Worm (Caenorhabditis elegans): Measurements from ENCODE around the gene fbxb-14.
"Not testable (repeated sequence)": the region's sequence is repeated elsewhere in the genome, so short reads cannot be mapped to it uniquely, and the experiment has no call there.

Gene fbxb-14

ce11 chrII:624443-624842 lies 41.9 kb upstream of the fbxb-14 start, which contains the start of gene T04B8.5:
Gene T04B8.5 (minus strand): TSS chrII:624543.
- no peak for TF ChIP-seq ceh-30 (tag; optimal IDR thresholded peaks at IDR 0.05)
- TF ChIP-seq lim-6 (tag; optimal IDR thresholded peaks at IDR 0.05) = no peak
- TF ChIP-seq pax-1 (tag; optimal IDR thresholded peaks at IDR 0.05) = no peak
- no peak for TF ChIP-seq lin-11 (tag; optimal IDR thresholded peaks at IDR 0.05)
- no peak for TF ChIP-seq Y22D7AL.16 (tag; optimal IDR thresholded peaks at IDR 0.05)
- no peak for TF ChIP-seq ztf-16 (tag; optimal IDR thresholded peaks at IDR 0.05)

ce11 chrII:622478-622877 lies 39.9 kb upstream of the fbxb-14 start:
- TF ChIP-seq ceh-34 (tag; optimal IDR thresholded peaks at IDR 0.05) = peak; percentile 53
- no peak for TF ChIP-seq odd-2 (tag; optimal IDR thresholded peaks at IDR 0.05)
- no peak for TF ChIP-seq pha-2 (tag; optimal IDR thresholded peaks at IDR 0.05)
- peak; percentile 26 for TF ChIP-seq unc-55 (GFP tag; optimal IDR thresholded peaks at IDR 0.05)
- no peak for TF ChIP-seq elt-4 (tag; optimal IDR thresholded peaks at IDR 0.05)
- no peak for TF ChIP-seq ceh-45 (GFP tag; IDR thresholded peaks at IDR 0.05)
- TF ChIP-seq hlh-8 (tag; optimal IDR thresholded peaks at IDR 0.05) = no peak
- peak; percentile 45 for TF ChIP-seq nfya-1 (tag; optimal IDR thresholded peaks at IDR 0.05)
- peak; percentile 26 for TF ChIP-seq ceh-31 (tag; optimal IDR thresholded peaks at IDR 0.05)

- no peak for TF ChIP-seq zip-5 (tag; optimal IDR thresholded peaks at IDR 0.05)
- no peak for TF ChIP-seq ztf-16 (tag; optimal IDR thresholded peaks at IDR 0.05)
- TF ChIP-seq C38D4.7 (GFP tag; optimal IDR thresholded peaks at IDR 0.05) = no peak
- TF ChIP-seq sox-4 (tag; optimal IDR thresholded peaks at IDR 0.05) = no peak
- no peak for TF ChIP-seq unc-86 (tag; optimal IDR thresholded peaks at IDR 0.05)
- TF ChIP-seq unc-42 (tag; optimal IDR thresholded peaks at IDR 0.05) = no peak
- TF ChIP-seq lin-11 (tag; optimal IDR thresholded peaks at IDR 0.05) = no peak
- TF ChIP-seq hlh-8 (tag; optimal IDR thresholded peaks at IDR 0.05) = no peak
- TF ChIP-seq ceh-9 (tag; optimal IDR thresholded peaks at IDR 0.05) = no peak
- no peak for TF ChIP-seq C08G9.2 (tag; optimal IDR thresholded peaks at IDR 0.05)
- no peak for TF ChIP-seq ahr-1 (tag; optimal IDR thresholded peaks at IDR 0.05)
Measured at ce11 chrII:621141-621540, 38.6 kb upstream of the fbxb-14 start.

- no peak for TF ChIP-seq sox-2 (GFP tag; IDR thresholded peaks at IDR 0.05)
- peak; percentile 48 for TF ChIP-seq ceh-48 (tag; optimal IDR thresholded peaks at IDR 0.05)
- TF ChIP-seq elt-2 (tag; optimal IDR thresholded peaks at IDR 0.05) = no peak
- no peak for TF ChIP-seq ceh-22 (tag; optimal IDR thresholded peaks at IDR 0.05)
- TF ChIP-seq zip-5 (tag; optimal IDR thresholded peaks at IDR 0.05) = no peak
- TF ChIP-seq fkh-10 (GFP tag; optimal IDR thresholded peaks at IDR 0.05) = no peak
- no peak for TF ChIP-seq F13H6.1 (tag; optimal IDR thresholded peaks at IDR 0.05)
- TF ChIP-seq odd-2 (tag; optimal IDR thresholded peaks at IDR 0.05) = no peak
- no peak for TF ChIP-seq dmd-4 (tag; optimal IDR thresholded peaks at IDR 0.05; ENCODE audit: borderline replicate concordance)
Measured at ce11 chrII:614701-615100, 32.2 kb upstream of the fbxb-14 start.

ce11 chrII:612361-612760 lies 29.8 kb upstream of the fbxb-14 start, which contains the start of gene clec-118:
Gene clec-118 (minus strand): TSS chrII:612461.
- TF ChIP-seq hlh-6, fax-1, ref-2 (tag; optimal IDR thresholded peaks at IDR 0.05): not testable (repeated sequence)

DNA sequence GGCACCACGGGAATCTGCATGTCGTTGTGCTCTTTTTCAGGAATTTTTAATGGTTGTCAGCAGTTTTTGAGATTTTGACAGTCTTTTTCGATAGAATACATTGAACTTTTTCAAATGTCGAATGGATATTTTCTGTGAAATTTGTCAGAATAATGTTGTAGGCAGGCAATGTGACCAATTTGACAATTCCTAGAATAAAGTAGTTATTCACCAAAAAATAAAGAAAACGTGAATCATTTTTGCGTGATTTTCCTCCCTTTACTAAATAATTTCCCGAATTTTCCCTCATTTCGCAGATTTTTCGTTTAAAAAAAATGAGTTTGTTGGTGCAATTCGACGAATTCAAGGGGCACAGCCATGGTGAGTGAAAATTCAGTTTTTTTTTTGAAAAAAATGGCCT lies 26.2 kb upstream of the fbxb-14 start, which contains the start of gene W04H10.1:
TSS of gene W04H10.1 (plus strand) at position 301 of the 400 bp plus-strand sequence.
- TF ChIP-seq ceh-45 (GFP tag; IDR thresholded peaks at IDR 0.05) = no peak
- TF ChIP-seq pax-1 (tag; optimal IDR thresholded peaks at IDR 0.05) = no peak
- no peak for TF ChIP-seq sox-4 (tag; optimal IDR thresholded peaks at IDR 0.05)
- TF ChIP-seq C08G9.2 (tag; optimal IDR thresholded peaks at IDR 0.05) = no peak
- no peak for TF ChIP-seq fax-1 (tag; optimal IDR thresholded peaks at IDR 0.05)
- no peak for TF ChIP-seq unc-55 (GFP tag; optimal IDR thresholded peaks at IDR 0.05)
- TF ChIP-seq F13H6.1 (tag; optimal IDR thresholded peaks at IDR 0.05) = no peak
- no peak for TF ChIP-seq ceh-14 (tag; optimal IDR thresholded peaks at IDR 0.05)
- TF ChIP-seq tbx-2 (tag; optimal IDR thresholded peaks at IDR 0.05) = no peak
- no peak for TF ChIP-seq hlh-13 (GFP tag; optimal IDR thresholded peaks at IDR 0.05)
- TF ChIP-seq ceh-9 (tag; optimal IDR thresholded peaks at IDR 0.05) = no peak
- no peak for TF ChIP-seq K02D7.2 (tag; optimal IDR thresholded peaks at IDR 0.05)
- TF ChIP-seq gmeb-2 (tag; optimal IDR thresholded peaks at IDR 0.05) = no peak
- no peak for TF ChIP-seq madf-2 (tag; optimal IDR thresholded peaks at IDR 0.05)
- TF ChIP-seq lim-6 (tag; optimal IDR thresholded peaks at IDR 0.05) = no peak
- no peak for TF ChIP-seq ttx-3 (tag; optimal IDR thresholded peaks at IDR 0.05)

Data from whole organism, late embryonic.